Fruit fly (Drosophila melanogaster): Measurements from ENCODE around the gene ATPsynO.

DNA sequence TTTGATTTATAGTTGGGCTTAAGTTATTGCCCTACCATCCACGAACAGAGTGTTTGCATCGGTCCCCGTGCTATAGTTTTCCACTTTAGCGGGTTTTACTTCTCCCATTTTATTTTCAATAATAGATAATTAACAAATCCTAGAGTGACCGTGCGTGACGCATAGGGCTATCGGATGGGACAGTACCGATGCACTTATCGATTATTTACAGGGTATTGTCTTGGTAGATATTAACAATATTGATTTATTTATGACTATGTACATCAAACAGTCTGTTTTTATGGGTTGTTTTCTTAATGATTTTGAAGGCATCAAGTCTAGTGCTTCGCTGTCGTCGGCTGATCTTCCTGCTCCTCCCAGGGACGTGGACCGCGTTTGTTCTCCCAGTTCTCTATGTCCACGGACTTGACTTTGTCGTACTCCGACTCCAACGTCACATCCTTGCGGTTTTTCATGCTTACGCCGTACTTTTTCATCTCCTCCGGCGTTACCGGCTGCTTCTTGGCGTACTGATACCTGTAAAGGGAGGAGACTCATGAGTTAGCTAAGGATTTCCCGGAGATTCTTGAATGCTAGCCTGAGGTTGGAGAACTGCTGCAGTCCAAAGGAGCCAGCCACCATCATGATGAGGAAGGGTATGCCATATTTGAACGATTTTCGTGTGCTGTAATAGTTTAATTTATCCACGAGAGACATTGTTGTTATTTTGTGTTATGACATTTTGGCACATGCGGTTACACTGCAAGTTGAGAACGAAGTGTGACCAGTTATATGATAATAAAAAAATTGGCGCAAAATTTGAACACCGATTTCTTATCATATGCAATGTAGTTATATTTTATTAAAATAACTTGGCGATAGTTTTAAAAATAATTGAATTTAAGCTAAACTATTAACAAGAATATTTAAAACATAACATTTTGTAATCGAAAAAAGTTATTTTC lies 12.8 kb downstream of the ATPsynO start, which contains the start of the genes MRG15 and Tm1:
- TF ChIP-seq CG8478 (optimal IDR thresholded peaks at IDR 0.05) (no peak), CTCF (optimal IDR thresholded peaks at IDR 0.05) (no peak)

Measured in S2 (cell line).